Fruit fly (Drosophila melanogaster) whole organism, embryonic: Measurements from ENCODE around the gene CG17816.

ENCODE experiments used
- Antp ChIP-seq: fragments of 200-800 bp; sonication (Bioruptor generic); optimal IDR thresholded peaks from 3 replicates; lab custom pipeline; 2016; ENCODE audit warnings: missing biosample characterization, missing genetic modification characterization
- Atf6 ChIP-seq: fragments of 200-800 bp; sonication (Bioruptor generic); IDR thresholded peaks from 2 replicates; pipeline ENCODE4 v1.3.6; 2022; ENCODE audit warnings: missing biosample characterization, missing genetic modification characterization
- BEAF-32 ChIP-seq: fragments of 200-800 bp; sonication (Bioruptor generic); optimal IDR thresholded peaks from 3 replicates; lab custom pipeline; 2017; ENCODE audit warnings: missing biosample characterization, missing genetic modification characterization, mild to moderate bottlenecking, moderate library complexity, missing genetic modification reagents
- BtbVII ChIP-seq: fragments of 200-800 bp; sonication (Bioruptor generic); optimal IDR thresholded peaks from 3 replicates; lab custom pipeline; 2017; ENCODE audit warnings: missing biosample characterization, mild to moderate bottlenecking, missing genetic modification characterization
- CG11723 ChIP-seq: fragments of 200-800 bp; sonication (Bioruptor generic); optimal IDR thresholded peaks from 2 replicates; lab custom pipeline; 2017; ENCODE audit warnings: missing biosample characterization, mild to moderate bottlenecking, missing genetic modification characterization
- CG1603 ChIP-seq: fragments of 200-800 bp; sonication (Bioruptor generic); optimal IDR thresholded peaks from 2 replicates; lab custom pipeline; 2019; ENCODE audit warnings: missing biosample characterization, mild to moderate bottlenecking, missing genetic modification characterization, moderate library complexity
- CG17802 ChIP-seq: fragments of 200-800 bp; sonication (Bioruptor generic); optimal IDR thresholded peaks from 2 replicates; lab custom pipeline; 2018; ENCODE audit warnings: missing biosample characterization, mild to moderate bottlenecking, missing genetic modification characterization, moderate library complexity
- CG17829 ChIP-seq: fragments of 200-800 bp; optimal IDR thresholded peaks from 2 replicates; lab custom pipeline; 2019; ENCODE audit warnings: missing biosample characterization, mild to moderate bottlenecking, missing genetic modification characterization, moderate library complexity
- CG2116 ChIP-seq: fragments of 200-800 bp; sonication (Bioruptor generic); optimal IDR thresholded peaks from 3 replicates; lab custom pipeline; 2018; ENCODE audit warnings: missing biosample characterization, mild to moderate bottlenecking, missing genetic modification characterization
- CG32767 ChIP-seq: fragments of 200-800 bp; sonication (Bioruptor generic); IDR thresholded peaks from 2 replicates; pipeline ENCODE4 v1.3.6; 2022; ENCODE audit warnings: missing biosample characterization, missing genetic modification characterization
- CG34422 ChIP-seq: fragments of 200-800 bp; sonication (Bioruptor generic); IDR thresholded peaks from 3 replicates; pipeline ENCODE4 v1.3.6; 2022; ENCODE audit warnings: missing biosample characterization, missing genetic modification characterization
- CG4328 ChIP-seq: fragments of 200-800 bp; sonication (Bioruptor generic); optimal IDR thresholded peaks from 3 replicates; lab custom pipeline; 2017; ENCODE audit warnings: missing biosample characterization, missing genetic modification reagents, missing genetic modification characterization
- CG7372 ChIP-seq: fragments of 200-800 bp; sonication (Bioruptor generic); IDR thresholded peaks from 2 replicates; pipeline ENCODE4 v1.3.6; 2022; ENCODE audit warnings: missing biosample characterization, missing genetic modification characterization
- CG8765 ChIP-seq: fragments of 200-800 bp; sonication (Bioruptor generic); IDR thresholded peaks from 2 replicates; pipeline ENCODE4 v1.3.6; 2022; ENCODE audit warnings: missing biosample characterization, missing genetic modification characterization
- CG9797 ChIP-seq: fragments of 200-800 bp; sonication (Bioruptor generic); optimal IDR thresholded peaks from 3 replicates; lab custom pipeline; 2018; ENCODE audit warnings: missing biosample characterization, mild to moderate bottlenecking, missing genetic modification characterization
- CoRest ChIP-seq: fragments of 200-800 bp; sonication (Bioruptor generic); optimal IDR thresholded peaks from 3 replicates; lab custom pipeline; 2018; ENCODE audit warnings: missing biosample characterization, mild to moderate bottlenecking, missing genetic modification characterization, moderate library complexity
- D19A ChIP-seq: fragments of 200-800 bp; optimal IDR thresholded peaks from 3 replicates; lab custom pipeline; 2019; ENCODE audit warnings: missing biosample characterization, mild to moderate bottlenecking, missing genetic modification characterization, moderate library complexity
- Fer3 ChIP-seq: fragments of 200-800 bp; sonication (Bioruptor generic); optimal IDR thresholded peaks from 2 replicates; lab custom pipeline; 2018; ENCODE audit warnings: missing biosample characterization, mild to moderate bottlenecking, missing genetic modification characterization, moderate library complexity
- HLH4C ChIP-seq: fragments of 200-800 bp; sonication (Bioruptor generic); IDR thresholded peaks from 3 replicates; pipeline ENCODE4 v1.3.6; 2022; ENCODE audit warnings: missing biosample characterization, missing genetic modification characterization; ENCODE audit not compliant: partially characterized antibody
- HLH54F ChIP-seq: fragments of 200-800 bp; sonication (Bioruptor generic); optimal IDR thresholded peaks from 3 replicates; lab custom pipeline; 2016; ENCODE audit warnings: missing biosample characterization, missing genetic modification characterization
- Hand ChIP-seq: fragments of 200-800 bp; sonication (Bioruptor generic); optimal IDR thresholded peaks from 2 replicates; lab custom pipeline; 2017; ENCODE audit warnings: mild to moderate bottlenecking, missing biosample characterization, missing genetic modification reagents, missing genetic modification characterization
- MESR4 ChIP-seq: fragments of 200-800 bp; sonication (Bioruptor generic); optimal IDR thresholded peaks from 2 replicates; lab custom pipeline; 2018; ENCODE audit warnings: missing biosample characterization, mild to moderate bottlenecking, missing genetic modification characterization, moderate library complexity
- NFAT ChIP-seq: fragments of 200-800 bp; sonication (Bioruptor generic); IDR thresholded peaks from 2 replicates; pipeline ENCODE4 v1.3.6; 2022; ENCODE audit warnings: missing biosample characterization, missing genetic modification characterization
- Optix ChIP-seq: fragments of 200-800 bp; sonication (Bioruptor generic); IDR thresholded peaks from 3 replicates; pipeline ENCODE4 v1.3.6; 2022; ENCODE audit warnings: missing biosample characterization, missing genetic modification characterization
- Sin3A ChIP-seq: fragments of >200 bp; optimal IDR thresholded peaks from 2 replicates; lab custom pipeline; 2018
- Spps ChIP-seq: fragments of 200-800 bp; sonication (Bioruptor generic); optimal IDR thresholded peaks from 2 replicates; lab custom pipeline; 2018; ENCODE audit warnings: missing biosample characterization, mild to moderate bottlenecking, missing genetic modification characterization
- Taf1 ChIP-seq: fragments of 200-800 bp; sonication (Bioruptor generic); IDR thresholded peaks from 2 replicates; pipeline ENCODE4 v1.3.6; 2022; ENCODE audit warnings: missing biosample characterization, missing genetic modification characterization
- ap ChIP-seq: fragments of 200-800 bp; sonication (Bioruptor generic); IDR thresholded peaks from 2 replicates; pipeline ENCODE4 v1.3.6; 2022; ENCODE audit warnings: missing biosample characterization, missing genetic modification characterization
- ato ChIP-seq: fragments of 200-800 bp; sonication (Bioruptor generic); IDR thresholded peaks from 2 replicates; pipeline ENCODE4 v1.3.6; 2022; ENCODE audit warnings: missing biosample characterization, missing genetic modification characterization; ENCODE audit not compliant: partially characterized antibody
- bsh ChIP-seq, 2 experiments: fragments of 200-800 bp; sonication (Bioruptor generic); optimal IDR thresholded peaks; 2 replicates each; lab custom pipeline; 2017 to 2018; ENCODE audit warnings: mild to moderate bottlenecking in 2 of 2, missing biosample characterization in 2 of 2, missing genetic modification characterization in 2 of 2, moderate library complexity in 1 of 2
- ewg ChIP-seq: fragments of 200-800 bp; sonication (Bioruptor generic); optimal IDR thresholded peaks from 3 replicates; lab custom pipeline; 2017; ENCODE audit warnings: mild to moderate bottlenecking, missing biosample characterization, missing genetic modification reagents, missing genetic modification characterization
- gem ChIP-seq: fragments of 200-800 bp; sonication (Bioruptor generic); optimal IDR thresholded peaks from 2 replicates; lab custom pipeline; 2019; ENCODE audit warnings: missing biosample characterization, mild to moderate bottlenecking, missing genetic modification characterization, moderate library complexity
- gsb ChIP-seq: fragments of 200-800 bp; sonication (Bioruptor generic); IDR thresholded peaks from 2 replicates; pipeline ENCODE4 v1.3.6; 2022; ENCODE audit warnings: missing biosample characterization, missing genetic modification characterization
- gt ChIP-seq: fragments of 200-800 bp; sonication (Bioruptor generic); IDR thresholded peaks from 2 replicates; pipeline ENCODE4 v1.3.6; 2022; ENCODE audit warnings: missing biosample characterization, missing genetic modification characterization
- hkb ChIP-seq, 2 experiments: fragments of 200-800 bp in 1 of 2; fragments of >200 bp in 1 of 2; sonication (Bioruptor generic) in 1 of 2; IDR thresholded peaks in 1 of 2; optimal IDR thresholded peaks in 1 of 2; 2 replicates each; pipeline versions ENCODE4 v1.3.6 to Lab custom; 2017 to 2022; ENCODE audit warnings: missing biosample characterization in 1 of 2, missing genetic modification characterization in 1 of 2
- inv ChIP-seq: fragments of 200-800 bp; sonication (Bioruptor generic); IDR thresholded peaks from 2 replicates; pipeline ENCODE4 v1.3.6; 2022; ENCODE audit warnings: missing biosample characterization, missing genetic modification characterization; ENCODE audit not compliant: partially characterized antibody
- jigr1 ChIP-seq: fragments of 200-800 bp; sonication (Bioruptor generic); IDR thresholded peaks from 3 replicates; pipeline ENCODE4 v1.3.6; 2022; ENCODE audit warnings: missing biosample characterization, missing genetic modification characterization
- ken ChIP-seq: fragments of 200-800 bp; sonication (Bioruptor generic); IDR thresholded peaks from 3 replicates; pipeline ENCODE4 v1.3.6; 2022; ENCODE audit warnings: missing biosample characterization, missing genetic modification characterization
- lbe ChIP-seq: fragments of 200-800 bp; sonication (Bioruptor generic); optimal IDR thresholded peaks from 2 replicates; lab custom pipeline; 2016; ENCODE audit warnings: missing biosample characterization, mild to moderate bottlenecking, missing genetic modification characterization
- mam ChIP-seq: fragments of 200-800 bp; sonication (Bioruptor generic); optimal IDR thresholded peaks from 3 replicates; lab custom pipeline; 2016; ENCODE audit warnings: missing biosample characterization, missing genetic modification characterization
- nmo ChIP-seq: fragments of 200-800 bp; sonication (Bioruptor generic); optimal IDR thresholded peaks from 2 replicates; lab custom pipeline; 2018; ENCODE audit warnings: missing biosample characterization, mild to moderate bottlenecking, missing genetic modification characterization, moderate library complexity
- otp ChIP-seq: fragments of 200-800 bp; sonication (Bioruptor generic); IDR thresholded peaks from 3 replicates; pipeline ENCODE4, ENCODE4 v1.3.6; 2022; ENCODE audit warnings: missing biosample characterization, missing genetic modification characterization
- phol ChIP-seq: fragments of 200-800 bp; sonication (Bioruptor generic); optimal IDR thresholded peaks from 3 replicates; lab custom pipeline; 2018; ENCODE audit warnings: missing biosample characterization, mild to moderate bottlenecking, missing genetic modification characterization, moderate library complexity
- pita ChIP-seq: fragments of 200-800 bp; sonication (Bioruptor generic); optimal IDR thresholded peaks from 2 replicates; lab custom pipeline; 2017; ENCODE audit warnings: missing biosample characterization, mild to moderate bottlenecking, missing genetic modification characterization
- pnt ChIP-seq: fragments of 200-800 bp; sonication (Bioruptor generic); optimal IDR thresholded peaks from 3 replicates; lab custom pipeline; 2016; ENCODE audit warnings: missing biosample characterization, missing genetic modification characterization
- row ChIP-seq: fragments of 200-800 bp; sonication (Bioruptor generic); IDR thresholded peaks from 3 replicates; pipeline ENCODE4 v1.3.6; 2022; ENCODE audit warnings: missing biosample characterization, missing genetic modification characterization
- sd ChIP-seq: fragments of 200-800 bp; sonication (Bioruptor generic); optimal IDR thresholded peaks from 3 replicates; lab custom pipeline; 2018; ENCODE audit warnings: missing biosample characterization, mild to moderate bottlenecking, missing genetic modification characterization, moderate library complexity
- sens-2 ChIP-seq: fragments of 200-800 bp; sonication (Bioruptor generic); IDR thresholded peaks from 2 replicates; pipeline ENCODE4 v1.3.6; 2022; ENCODE audit warnings: missing biosample characterization, missing genetic modification characterization
- sim ChIP-seq: fragments of 200-800 bp; sonication (Bioruptor generic); IDR thresholded peaks from 2 replicates; pipeline ENCODE4 v1.3.6; 2022; ENCODE audit warnings: missing biosample characterization, missing genetic modification characterization
- slbo ChIP-seq: fragments of 200-800 bp; sonication (Bioruptor generic); IDR thresholded peaks from 2 replicates; pipeline ENCODE4 v1.3.6; 2022; ENCODE audit warnings: missing biosample characterization, missing genetic modification characterization
- stc ChIP-seq: fragments of 200-800 bp; sonication (Bioruptor generic); IDR thresholded peaks from 2 replicates; pipeline ENCODE4 v1.3.6; 2022; ENCODE audit warnings: missing biosample characterization, missing genetic modification characterization
- toy ChIP-seq: fragments of 200-800 bp; sonication (Bioruptor generic); IDR thresholded peaks from 2 replicates; pipeline ENCODE4 v1.3.6; 2022; ENCODE audit warnings: missing biosample characterization, missing genetic modification characterization

The CG17816 gene

DNA sequence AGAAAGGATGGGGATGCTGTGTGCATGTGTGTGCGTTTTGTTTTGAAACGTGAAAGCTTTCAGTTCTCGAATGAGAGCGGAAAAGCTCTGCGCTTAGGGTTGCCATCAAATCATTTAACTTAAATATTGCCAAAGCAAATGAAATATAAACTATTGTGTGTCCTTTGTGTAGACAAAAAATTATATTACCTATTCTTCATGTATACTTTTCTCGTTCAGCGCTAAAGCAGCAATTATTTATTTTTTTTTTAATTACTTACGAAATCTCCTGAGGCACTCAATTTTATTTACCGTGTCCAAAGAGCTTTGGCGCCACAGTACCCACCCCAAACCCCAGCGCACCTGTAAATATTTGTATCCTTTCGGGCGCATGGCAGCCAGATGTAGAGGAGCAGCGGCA lies 65.0 kb downstream of the CG17816 start (continued):
- TF ChIP-seq lbe (no peak), BEAF-32 (no peak), CG8765 (GFP tag; lab: Robert Waterston, UW) (no peak), Optix (GFP tag; lab: Robert Waterston, UW) (no peak), Antp (GFP tag; lab: Kevin White, UChicago) (no peak), BtbVII (no peak), gsb (GFP tag; lab: Robert Waterston, UW) (no peak), NFAT (GFP tag; lab: Robert Waterston, UW) (no peak), nmo (GFP tag; lab: Kevin White, UChicago) (no peak), gt (GFP tag; lab: Robert Waterston, UW) (no peak), Sin3A (lab: Kevin White, UChicago) (no peak), D19A (tag; lab: Kevin White, UChicago) (no peak), hkb (optimal IDR thresholded peaks at IDR 0.05; lab: Kevin White, UChicago) (no peak), hkb (GFP tag; IDR thresholded peaks at IDR 0.05; lab: Robert Waterston, UW) (no peak; the same call in 1 of the 2 replicates), CG17802 (tag; lab: Kevin White, UChicago) (no peak), sd (tag; lab: Kevin White, UChicago) (peak; percentile 13), toy (GFP tag; lab: Robert Waterston, UW) (no peak), CG7372 (no peak), mam (GFP tag; lab: Kevin White, UChicago) (peak; percentile 52), CG4328 (GFP tag; lab: Kevin White, UChicago) (no peak), ewg (GFP tag; lab: Kevin White, UChicago) (peak; percentile 37), HLH4C (GFP tag; lab: Robert Waterston, UW) (no peak), slbo (peak; percentile 63), Fer3 (peak; percentile 39), CG32767 (GFP tag; lab: Robert Waterston, UW) (no peak), Taf1 (peak; percentile 42; the same call in 1 of the 2 replicates), CG2116 (GFP tag; lab: Kevin White, UChicago) (no peak), row (GFP tag; lab: Robert Waterston, UW) (peak; percentile 74), CoRest (peak; percentile 30), CG17829 (tag; lab: Kevin White, UChicago) (no peak), CG11723 (GFP tag; lab: Kevin White, UChicago) (no peak), HLH54F (GFP tag; lab: Kevin White, UChicago) (no peak), pnt (GFP tag; lab: Kevin White, UChicago) (no peak), Spps (no peak), Atf6 (GFP tag; lab: Robert Waterston, UW) (peak; percentile 44; the same call in 1 of the 2 replicates), sim (no peak), gem (tag; lab: Kevin White, UChicago) (peak; percentile 54), jigr1 (no peak), CG9797 (GFP tag; lab: Kevin White, UChicago) (no peak), bsh (GFP tag; optimal IDR thresholded peaks at IDR 0.05; lab: Kevin White, UChicago) (no peak), inv (no peak), Hand (GFP tag; lab: Kevin White, UChicago) (peak; percentile 52), sens-2 (GFP tag; lab: Robert Waterston, UW) (no peak), phol (no peak), ap (no peak), pita (no peak), ken (GFP tag; lab: Robert Waterston, UW) (no peak), stc (GFP tag; lab: Robert Waterston, UW) (no peak), ato (GFP tag; lab: Robert Waterston, UW) (no peak), otp (GFP tag; lab: Robert Waterston, UW) (no peak), MESR4 (no peak), CG34422 (GFP tag; lab: Robert Waterston, UW) (no peak), CG1603 (tag; lab: Kevin White, UChicago) (no peak)
